Fruit fly (Drosophila melanogaster) whole organism, wandering third instar larva: ENCODE measurements around the gene ND-ACP.

Source experiments
- Abd-B ChIP-seq: fragments of >200 bp; optimal IDR thresholded peaks from 2 replicates; lab custom pipeline; 2017; ENCODE audit warnings: missing biosample characterization, missing genetic modification characterization
- CG32264 ChIP-seq: fragments of 200-800 bp; sonication (Bioruptor generic); optimal IDR thresholded peaks from 2 replicates; lab custom pipeline; 2016; ENCODE audit warnings: missing biosample characterization, missing genetic modification characterization
- CG9705 ChIP-seq: fragments of 200-800 bp; sonication (Bioruptor generic); optimal IDR thresholded peaks from 2 replicates; lab custom pipeline; 2018; ENCODE audit warnings: missing biosample characterization, mild to moderate bottlenecking, missing genetic modification characterization
- CrebA ChIP-seq: fragments of 200-800 bp; sonication (Bioruptor generic); optimal IDR thresholded peaks from 2 replicates; lab custom pipeline; 2016; ENCODE audit warnings: missing biosample characterization, mild to moderate bottlenecking, missing genetic modification characterization, borderline replicate concordance
- Dfd ChIP-seq: fragments of >200 bp; optimal IDR thresholded peaks from 2 replicates; lab custom pipeline; 2017; ENCODE audit warnings: missing biosample characterization, missing genetic modification characterization
- Dif ChIP-seq: fragments of 200-275, 200-300 bp; sonication (Bioruptor generic); optimal IDR thresholded peaks from 2 replicates; lab custom pipeline; 2018; ENCODE audit warnings: missing biosample characterization, missing genetic modification characterization; ENCODE audit not compliant: partially characterized antibody
- GATAd ChIP-seq: sonication (Bioruptor generic); optimal IDR thresholded peaks from 2 replicates; lab custom pipeline; 2016; ENCODE audit warnings: missing biosample characterization, missing genetic modification characterization
- HLH106 ChIP-seq: fragments of 200-800 bp; optimal IDR thresholded peaks from 3 replicates; lab custom pipeline; 2019; ENCODE audit warnings: missing biosample characterization, mild to moderate bottlenecking, missing genetic modification characterization, moderate library complexity
- Hnf4 ChIP-seq: fragments of 200-800 bp; sonication (Bioruptor generic); optimal IDR thresholded peaks from 2 replicates; lab custom pipeline; 2016; ENCODE audit warnings: missing biosample characterization, mild to moderate bottlenecking, missing genetic modification characterization
- Hr83 ChIP-seq: fragments of 200-300 bp; sonication (Bioruptor generic); optimal IDR thresholded peaks from 2 replicates; lab custom pipeline; 2016; ENCODE audit warnings: missing biosample characterization, mild to moderate bottlenecking, missing genetic modification characterization, moderate library complexity; ENCODE audit not compliant: poor library complexity, severe bottlenecking
- Jra ChIP-seq: sonication (Bioruptor generic); optimal IDR thresholded peaks from 2 replicates; lab custom pipeline; 2016; ENCODE audit warnings: missing biosample characterization, missing genetic modification characterization
- Myc ChIP-seq: fragments of >200 bp; optimal IDR thresholded peaks from 2 replicates; lab custom pipeline; 2017
- N ChIP-seq: fragments of >200 bp; optimal IDR thresholded peaks from 2 replicates; lab custom pipeline; 2018; ENCODE audit warnings: missing biosample characterization, missing external identifiers, missing genetic modification characterization
- OdsH ChIP-seq: fragments of 200-800 bp; sonication (Bioruptor generic); optimal IDR thresholded peaks from 2 replicates; lab custom pipeline; 2016; ENCODE audit warnings: missing biosample characterization, mild to moderate bottlenecking, missing genetic modification characterization
- Sp1 ChIP-seq: fragments of 200-800 bp; sonication (Bioruptor generic); optimal IDR thresholded peaks from 3 replicates; lab custom pipeline; 2019; ENCODE audit warnings: missing biosample characterization, mild to moderate bottlenecking, missing genetic modification characterization, moderate library complexity
- Vsx2 ChIP-seq: fragments of 200-300, 225-300 bp; sonication (Bioruptor generic); optimal IDR thresholded peaks from 2 replicates; lab custom pipeline; 2018; ENCODE audit warnings: missing biosample characterization, missing genetic modification characterization; ENCODE audit not compliant: partially characterized antibody
- br ChIP-seq: fragments of 200-800 bp; sonication (Bioruptor generic); optimal IDR thresholded peaks from 2 replicates; lab custom pipeline; 2016; ENCODE audit warnings: missing biosample characterization, missing genetic modification characterization
- brk ChIP-seq: fragments of 200-800 bp; sonication (Bioruptor generic); optimal IDR thresholded peaks from 2 replicates; lab custom pipeline; 2016; ENCODE audit warnings: missing biosample characterization, mild to moderate bottlenecking, missing genetic modification characterization
- dl ChIP-seq, 2 experiments: fragments of 175-275, 200-275 bp in 1 of 2; fragments of 200-275 bp in 1 of 2; sonication (Bioruptor generic); optimal IDR thresholded peaks; lab custom pipeline; 2018; ENCODE audit warnings: mild to moderate bottlenecking in 2 of 2, missing biosample characterization in 2 of 2, missing genetic modification characterization in 2 of 2, moderate library complexity in 2 of 2; ENCODE audit not compliant: partially characterized antibody in 2 of 2, insufficient read depth in 1 of 2
- dmrt93B ChIP-seq: fragments of 200-800 bp; sonication (Bioruptor generic); optimal IDR thresholded peaks from 2 replicates; lab custom pipeline; 2018; ENCODE audit warnings: missing biosample characterization, mild to moderate bottlenecking, missing genetic modification characterization
- dsf ChIP-seq: sonication (Bioruptor generic); optimal IDR thresholded peaks from 2 replicates; lab custom pipeline; 2016; ENCODE audit warnings: missing biosample characterization, missing genetic modification characterization, borderline replicate concordance
- ey ChIP-seq: fragments of 200-800 bp; sonication (Bioruptor generic); optimal IDR thresholded peaks from 2 replicates; lab custom pipeline; 2016; ENCODE audit warnings: missing biosample characterization, missing genetic modification characterization
- foxo ChIP-seq, 2 experiments: fragments of 200-800 bp; sonication (Bioruptor generic); optimal IDR thresholded peaks; 2 replicates in 1 of 2; 3 replicates in 1 of 2; lab custom pipeline; 2016 to 2017; ENCODE audit warnings: missing biosample characterization in 2 of 2, missing genetic modification characterization in 2 of 2
- fru ChIP-seq: fragments of 200-800 bp; sonication (Bioruptor generic); optimal IDR thresholded peaks from 3 replicates; lab custom pipeline; 2016; ENCODE audit warnings: missing biosample characterization, mild to moderate bottlenecking, missing genetic modification characterization
- h ChIP-seq: fragments of 200-800 bp; sonication (Bioruptor generic); optimal IDR thresholded peaks from 3 replicates; lab custom pipeline; 2016; ENCODE audit warnings: missing biosample characterization, mild to moderate bottlenecking, missing genetic modification characterization
- jim ChIP-seq: fragments of 175-275, 200-325 bp; sonication (Bioruptor generic); optimal IDR thresholded peaks from 2 replicates; lab custom pipeline; 2016; ENCODE audit warnings: missing biosample characterization, mild to moderate bottlenecking, missing genetic modification characterization
- lola ChIP-seq: fragments of >200 bp; optimal IDR thresholded peaks from 2 replicates; lab custom pipeline; 2017; ENCODE audit warnings: missing biosample characterization, missing genetic modification characterization
- pan ChIP-seq: fragments of >200 bp; optimal IDR thresholded peaks from 2 replicates; lab custom pipeline; 2017
- psq ChIP-seq: fragments of 200-800 bp; sonication (Bioruptor generic); optimal IDR thresholded peaks from 3 replicates; lab custom pipeline; 2017; ENCODE audit warnings: missing biosample characterization, mild to moderate bottlenecking, missing genetic modification characterization, moderate library complexity
- rgr ChIP-seq: fragments of 200-800 bp; sonication (Bioruptor generic); optimal IDR thresholded peaks from 3 replicates; lab custom pipeline; 2016; ENCODE audit warnings: missing biosample characterization, mild to moderate bottlenecking, missing genetic modification characterization
- sage ChIP-seq: fragments of 200-800 bp; sonication (Bioruptor generic); optimal IDR thresholded peaks from 2 replicates; lab custom pipeline; 2016; ENCODE audit warnings: missing biosample characterization, mild to moderate bottlenecking, missing genetic modification characterization
- sv ChIP-seq: fragments of 200-800 bp; sonication (Bioruptor generic); optimal IDR thresholded peaks from 3 replicates; lab custom pipeline; 2016; ENCODE audit warnings: missing biosample characterization, missing genetic modification characterization
- tai ChIP-seq: sonication (Bioruptor generic); optimal IDR thresholded peaks from 2 replicates; lab custom pipeline; 2016; ENCODE audit warnings: missing biosample characterization, missing genetic modification characterization
- usp ChIP-seq: fragments of >200 bp; optimal IDR thresholded peaks from 2 replicates; lab custom pipeline; 2017; ENCODE audit warnings: missing biosample characterization, missing genetic modification characterization
- woc ChIP-seq: sonication (Bioruptor generic); optimal IDR thresholded peaks from 2 replicates; lab custom pipeline; 2016; ENCODE audit warnings: missing biosample characterization, mild to moderate bottlenecking, missing genetic modification characterization

The ND-ACP gene

DNA sequence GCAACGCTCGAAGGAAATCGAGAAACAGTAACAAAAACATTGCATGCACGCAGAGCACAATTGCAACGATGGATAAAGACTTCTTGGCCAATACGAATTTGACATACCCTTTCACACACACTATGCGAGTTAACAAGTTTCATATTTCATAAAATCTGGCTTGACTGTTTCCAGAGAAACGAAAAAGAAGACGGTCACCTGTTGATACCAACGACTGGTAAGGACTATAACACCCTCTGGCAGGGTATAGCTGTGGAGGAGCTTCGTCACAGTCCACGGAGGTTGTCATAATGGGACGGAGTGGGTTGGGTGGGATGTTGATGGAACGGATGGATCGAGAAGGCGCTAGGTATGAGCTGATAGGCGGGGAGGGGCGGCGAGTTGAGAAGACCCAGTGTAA, 18.5 kb downstream of the ND-ACP start:
- TF ChIP-seq HLH106 (tag; lab: Kevin White, UChicago), result peak; percentile 32
- peak; percentile 29 for TF ChIP-seq Sp1 (GFP tag; lab: Kevin White, UChicago)
- peak; percentile 49 for TF ChIP-seq h (GFP tag; lab: Kevin White, UChicago)
- peak; percentile 38 for TF ChIP-seq rgr (GFP tag; lab: Kevin White, UChicago)
- TF ChIP-seq lola (GFP tag; lab: Kevin White, UChicago), result no peak
- TF ChIP-seq OdsH (GFP tag; lab: Kevin White, UChicago), result peak; percentile 21
- peak in 1 of 2 experiments; percentile 62 for TF ChIP-seq foxo (GFP tag; optimal IDR thresholded peaks at IDR 0.05; lab: Kevin White, UChicago)
- TF ChIP-seq CrebA (GFP tag; lab: Kevin White, UChicago), result no peak
- TF ChIP-seq Myc (lab: Kevin White, UChicago), result no peak
- TF ChIP-seq dsf (GFP tag; lab: Kevin White, UChicago), result no peak
- no peak for TF ChIP-seq Vsx2
- peak; percentile 66 for TF ChIP-seq ey (GFP tag; lab: Kevin White, UChicago)
- no peak for TF ChIP-seq sage (GFP tag; lab: Kevin White, UChicago)
- TF ChIP-seq fru (GFP tag; lab: Kevin White, UChicago), result peak; percentile 58
- TF ChIP-seq br (GFP tag; lab: Kevin White, UChicago), result peak; percentile 34
- TF ChIP-seq psq (GFP tag; lab: Kevin White, UChicago), result peak; percentile 9
- TF ChIP-seq, all 38 proteins: peak for 10

DNA sequence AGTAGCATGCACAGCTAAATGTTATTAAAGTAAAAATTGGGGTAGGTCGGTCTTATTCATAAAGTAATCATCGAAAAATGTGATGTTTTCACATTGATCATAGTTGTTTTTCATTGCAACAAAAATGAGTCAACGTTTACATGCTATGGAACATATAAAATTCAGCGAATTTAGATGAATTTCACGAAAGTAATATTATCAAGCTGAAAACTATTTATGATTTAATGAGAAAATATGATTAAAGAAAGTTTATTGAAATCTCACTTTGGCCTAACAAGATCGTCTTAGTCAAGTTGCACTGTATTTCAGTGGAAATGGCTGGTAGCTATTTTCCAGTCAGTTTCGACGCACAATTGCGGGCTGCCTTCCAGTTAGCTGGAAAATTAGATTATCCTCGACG, 19.2 kb downstream of the ND-ACP start:
- no peak for TF ChIP-seq rgr (GFP tag; lab: Kevin White, UChicago)
- no peak for TF ChIP-seq dl (GFP tag; optimal IDR thresholded peaks at IDR 0.05; lab: Kevin White, UChicago; ENCODE audit: insufficient read depth in 1 of 2, partially characterized antibody in 2 of 2)
- no peak for TF ChIP-seq Sp1 (GFP tag; lab: Kevin White, UChicago)
- no peak for TF ChIP-seq N
- TF ChIP-seq CG32264 (GFP tag; lab: Kevin White, UChicago), result no peak
- TF ChIP-seq Abd-B (GFP tag; lab: Kevin White, UChicago), result no peak
- TF ChIP-seq brk (GFP tag; lab: Kevin White, UChicago), result no peak
- TF ChIP-seq Myc (lab: Kevin White, UChicago), result no peak
- TF ChIP-seq sv (GFP tag; lab: Kevin White, UChicago), result no peak
- TF ChIP-seq GATAd (GFP tag; lab: Kevin White, UChicago), result no peak
- TF ChIP-seq foxo (GFP tag; optimal IDR thresholded peaks at IDR 0.05; lab: Kevin White, UChicago), result no peak
- no peak for TF ChIP-seq CG9705 (GFP tag; lab: Kevin White, UChicago)
- no peak for TF ChIP-seq HLH106 (tag; lab: Kevin White, UChicago)
- TF ChIP-seq Dif (GFP tag; lab: Kevin White, UChicago), result no peak
- no peak for TF ChIP-seq Dfd (GFP tag; lab: Kevin White, UChicago)

DNA sequence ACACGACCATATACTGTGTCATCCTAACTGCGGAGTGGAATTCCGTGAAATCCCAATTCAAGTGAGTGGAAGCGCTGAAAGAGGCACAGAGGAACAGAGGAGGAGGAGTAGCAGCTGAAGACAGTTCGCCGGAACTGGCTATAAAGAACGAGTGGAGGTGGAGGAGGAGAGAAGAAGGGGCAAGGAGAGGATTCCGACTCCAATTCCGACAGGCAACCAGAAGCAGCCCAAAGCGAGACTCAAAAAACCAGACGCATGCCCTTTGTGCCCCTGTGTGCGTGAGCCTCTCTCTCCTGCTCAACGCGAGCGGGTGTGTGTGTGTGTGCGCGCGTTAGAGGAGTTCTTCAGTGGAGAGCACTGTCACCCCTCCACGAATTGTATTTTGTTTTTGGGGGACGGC, 19.6 kb downstream of the ND-ACP start:
- peak; percentile 50 for TF ChIP-seq Dif (GFP tag; lab: Kevin White, UChicago)
- no peak for TF ChIP-seq foxo (GFP tag; optimal IDR thresholded peaks at IDR 0.05; lab: Kevin White, UChicago)
- no peak for TF ChIP-seq fru (GFP tag; lab: Kevin White, UChicago)
- no peak for TF ChIP-seq br (GFP tag; lab: Kevin White, UChicago)
- no peak for TF ChIP-seq Hr83 (GFP tag; lab: Kevin White, UChicago)
- TF ChIP-seq CrebA (GFP tag; lab: Kevin White, UChicago), result no peak
- TF ChIP-seq psq (GFP tag; lab: Kevin White, UChicago), result peak; percentile 79
- peak in 1 of 2 experiments; percentile 13 for TF ChIP-seq dl (GFP tag; optimal IDR thresholded peaks at IDR 0.05; lab: Kevin White, UChicago; ENCODE audit: insufficient read depth in 1 of 2, partially characterized antibody in 2 of 2)
- no peak for TF ChIP-seq HLH106 (tag; lab: Kevin White, UChicago)
- TF ChIP-seq pan, result no peak

DNA sequence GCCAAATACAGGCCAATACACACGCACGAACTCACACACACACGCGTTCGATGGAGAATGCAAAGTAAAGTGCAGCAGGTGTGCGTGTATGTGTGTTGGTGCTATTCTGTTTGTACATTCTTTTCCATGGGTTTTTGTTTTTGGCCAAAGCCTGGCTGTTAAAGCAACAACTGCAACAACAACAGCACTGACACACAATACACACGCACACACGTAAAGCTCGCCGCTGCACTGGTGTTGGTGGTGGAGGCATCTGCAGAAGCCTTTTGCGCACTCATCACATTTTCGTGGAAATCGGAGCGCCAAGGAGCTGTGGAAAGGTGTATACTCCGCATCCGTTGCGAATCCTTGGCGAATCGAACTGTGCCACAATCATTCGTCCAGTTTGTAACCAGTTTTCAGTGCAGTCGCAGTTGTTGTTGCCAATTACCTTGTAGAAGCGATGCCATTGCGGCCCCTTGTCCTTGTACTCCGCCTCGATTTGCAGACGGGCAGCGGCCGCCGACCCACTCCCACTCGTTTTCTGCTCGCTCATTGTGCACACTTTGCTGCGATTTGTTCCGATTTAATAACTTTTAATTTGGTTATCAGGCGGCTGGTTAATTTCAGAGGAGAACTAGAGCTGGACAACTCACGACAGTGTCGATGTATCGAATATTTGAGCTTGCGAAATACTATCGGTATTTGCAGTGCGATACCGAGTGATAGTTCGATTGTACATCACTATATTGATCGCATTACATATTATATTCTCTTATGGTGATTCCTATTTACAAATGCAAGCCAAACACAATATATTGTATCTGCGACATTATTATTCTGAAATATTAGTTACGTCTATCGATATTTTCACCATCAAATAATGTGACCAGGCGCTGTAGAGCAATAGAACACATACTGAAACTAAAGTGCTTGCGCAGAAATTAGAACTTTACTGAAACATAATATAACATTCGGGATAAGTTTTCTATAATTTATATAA, 20.5 kb downstream of the ND-ACP start:
- TF ChIP-seq fru (GFP tag; lab: Kevin White, UChicago) (peak; percentile 32), Hr83 (GFP tag; lab: Kevin White, UChicago) (peak; percentile 22), foxo (GFP tag; optimal IDR thresholded peaks at IDR 0.05; lab: Kevin White, UChicago) (peak in 1 of 2 experiments; percentile 62), Jra (peak; percentile 1), tai (GFP tag; lab: Kevin White, UChicago) (no peak), psq (GFP tag; lab: Kevin White, UChicago) (no peak), jim (no peak), Hnf4 (GFP tag; lab: Kevin White, UChicago) (peak; percentile 76), h (GFP tag; lab: Kevin White, UChicago) (peak; percentile 44), dmrt93B (GFP tag; lab: Kevin White, UChicago) (peak; percentile 11), HLH106 (tag; lab: Kevin White, UChicago) (peak; percentile 60), CG32264 (GFP tag; lab: Kevin White, UChicago) (no peak), Sp1 (GFP tag; lab: Kevin White, UChicago) (peak; percentile 28), CrebA (GFP tag; lab: Kevin White, UChicago) (no peak), dsf (GFP tag; lab: Kevin White, UChicago) (peak; percentile 46), OdsH (GFP tag; lab: Kevin White, UChicago) (no peak), CG9705 (GFP tag; lab: Kevin White, UChicago) (no peak), rgr (GFP tag; lab: Kevin White, UChicago) (peak; percentile 28), Dfd (GFP tag; lab: Kevin White, UChicago) (no peak), lola (GFP tag; lab: Kevin White, UChicago) (no peak), usp (no peak), GATAd (GFP tag; lab: Kevin White, UChicago) (no peak), pan (no peak), N (peak; percentile 65), woc (GFP tag; lab: Kevin White, UChicago) (peak; percentile 42), sage (GFP tag; lab: Kevin White, UChicago) (peak; percentile 9), Myc (lab: Kevin White, UChicago) (no peak)
